Fruit fly (Drosophila melanogaster) whole organism, pupa: Measurements from ENCODE around the gene BicD.

Experiments used
- CG14655 ChIP-seq: fragments of 200-800 bp; sonication (Bioruptor generic); optimal IDR thresholded peaks from 3 replicates; lab custom pipeline; 2017; ENCODE audit warnings: mild to moderate bottlenecking, missing biosample characterization, missing genetic modification reagents, missing genetic modification characterization
- CG15710 ChIP-seq: fragments of 200-800 bp; sonication (Bioruptor generic); optimal IDR thresholded peaks from 2 replicates; lab custom pipeline; 2018; ENCODE audit warnings: missing biosample characterization, mild to moderate bottlenecking, missing genetic modification characterization, moderate library complexity
- CG8159 ChIP-seq: fragments of 200-800 bp; sonication (Bioruptor generic); optimal IDR thresholded peaks from 3 replicates; lab custom pipeline; 2018; ENCODE audit warnings: missing biosample characterization, mild to moderate bottlenecking, missing genetic modification characterization, moderate library complexity
- CG9948 ChIP-seq: fragments of 200-800 bp; sonication (Bioruptor generic); optimal IDR thresholded peaks from 2 replicates; lab custom pipeline; 2018; ENCODE audit warnings: missing biosample characterization, mild to moderate bottlenecking, missing genetic modification characterization, moderate library complexity
- Ets98B ChIP-seq: fragments of 200-800 bp; sonication (Bioruptor generic); IDR thresholded peaks from 2 replicates; pipeline ENCODE4 v1.3.6; 2022; ENCODE audit warnings: missing biosample characterization, missing genetic modification characterization
- Pif1A ChIP-seq: fragments of 200-800 bp; sonication (Bioruptor generic); optimal IDR thresholded peaks from 3 replicates; lab custom pipeline; 2016; ENCODE audit warnings: missing biosample characterization, missing genetic modification characterization
- Pif1B ChIP-seq: fragments of 200-800 bp; sonication (Bioruptor generic); optimal IDR thresholded peaks from 3 replicates; lab custom pipeline; 2016; ENCODE audit warnings: missing biosample characterization, missing genetic modification characterization
- gl ChIP-seq: fragments of 200-800 bp; sonication (Bioruptor generic); optimal IDR thresholded peaks from 2 replicates; lab custom pipeline; 2018; ENCODE audit warnings: missing biosample characterization, mild to moderate bottlenecking, missing genetic modification characterization

dm6 chr2L:17500946-17501451, 28.0 kb upstream of the BicD start, which contains the start of the genes mEFTs and Dhc36C:
- TF ChIP-seq CG14655 (GFP tag; lab: Kevin White, UChicago) (no peak), CG8159 (no peak), Ets98B (GFP tag; lab: Robert Waterston, UW) (no peak), Pif1A (GFP tag; lab: Kevin White, UChicago) (no peak), gl (no peak), CG15710 (tag; lab: Kevin White, UChicago) (no peak), Pif1B (no peak), CG9948 (no peak)
